Worm (Caenorhabditis elegans): ENCODE measurements around the gene sri-32.

The sri-32 gene

ce11 chrII:3113934-3114333 is 40.3 kb downstream of the sri-32 start, which contains the start of gene clec-123:
TSS of gene clec-123 (plus strand) at chrII:3114234.
- TF ChIP-seq Y56A3A.18 (GFP tag; IDR thresholded peaks at IDR 0.05) (no peak), aptf-3 (GFP tag; IDR thresholded peaks at IDR 0.05) (no peak), fkh-3 (tag; optimal IDR thresholded peaks at IDR 0.05) (no peak), nhr-27 (tag; optimal IDR thresholded peaks at IDR 0.05) (no peak), F55B11.4 (tag; optimal IDR thresholded peaks at IDR 0.05; ENCODE audit: borderline replicate concordance, insufficient read depth) (no peak), hlh-12 (tag; optimal IDR thresholded peaks at IDR 0.05) (no peak), sdz-38 (tag; optimal IDR thresholded peaks at IDR 0.05) (no peak), nhr-80 (tag; optimal IDR thresholded peaks at IDR 0.05) (no peak), Y95B8A.8 (GFP tag; IDR thresholded peaks at IDR 0.05) (no peak), ZK185.1 (tag; optimal IDR thresholded peaks at IDR 0.05; ENCODE audit: poor library complexity, severe bottlenecking) (no peak), snpc-4 (GFP tag; optimal IDR thresholded peaks at IDR 0.05) (no peak), snpc-4 (tag; optimal IDR thresholded peaks at IDR 0.05) (no peak), cebp-1 (GFP tag; IDR thresholded peaks at IDR 0.05) (no peak), cebp-1 (tag; optimal IDR thresholded peaks at IDR 0.05) (no peak), attf-6 (GFP tag; IDR thresholded peaks at IDR 0.05) (no peak)

- TF ChIP-seq F10E7.11 (tag; optimal IDR thresholded peaks at IDR 0.05), result no peak
- TF ChIP-seq ztf-22 (GFP tag; optimal IDR thresholded peaks at IDR 0.05), result no peak
- no peak for TF ChIP-seq ekl-4 (GFP tag; IDR thresholded peaks at IDR 0.05)
- TF ChIP-seq rec-8 (tag; optimal IDR thresholded peaks at IDR 0.05), result no peak
- TF ChIP-seq C06A6.2 (GFP tag; conservative IDR thresholded peaks at IDR 0.05), result no peak
- TF ChIP-seq ztf-25 (GFP tag; IDR thresholded peaks at IDR 0.05), result no peak
- no peak for TF ChIP-seq F37B4.10 (GFP tag; IDR thresholded peaks at IDR 0.05)
- no peak for TF ChIP-seq Y53F4B.3 (GFP tag; IDR thresholded peaks at IDR 0.05)
- peak; percentile 40; the same call in 1 of the 2 replicates for TF ChIP-seq mcd-1 (GFP tag; IDR thresholded peaks at IDR 0.05)
- peak; percentile 84 for TF ChIP-seq snpc-1.1 (tag; optimal IDR thresholded peaks at IDR 0.05; ENCODE audit: insufficient read depth)
- TF ChIP-seq egrh-3 (GFP tag; IDR thresholded peaks at IDR 0.05), result peak; percentile 69; the same call in 1 of the 2 replicates
- 0 out of 2 replicates have a peak, but pooled peaks have one; percentile 35 for TF ChIP-seq ztf-28 (GFP tag; IDR thresholded peaks at IDR 0.05)
- no peak for TF ChIP-seq mel-28 (tag; optimal IDR thresholded peaks at IDR 0.05; ENCODE audit: borderline replicate concordance)
- no peak for TF ChIP-seq athp-1 (tag; optimal IDR thresholded peaks at IDR 0.05)
- TF ChIP-seq unc-62 (GFP tag; optimal IDR thresholded peaks at IDR 0.05), result no peak
- TF ChIP-seq nhr-179 (tag; optimal IDR thresholded peaks at IDR 0.05), result peak; percentile 18
- TF ChIP-seq repo-1 (tag; optimal IDR thresholded peaks at IDR 0.05), result no peak
- TF ChIP-seq pha-4 (tag; optimal IDR thresholded peaks at IDR 0.05), result no peak
- no peak for TF ChIP-seq F39B2.1 (GFP tag; IDR thresholded peaks at IDR 0.05)
- TF ChIP-seq snpc-4 (GFP tag; optimal IDR thresholded peaks at IDR 0.05), result peak; percentile 81
- peak; percentile 35 to 94 (median 86) for TF ChIP-seq snpc-4 (tag; optimal IDR thresholded peaks at IDR 0.05)
- no peak for TF ChIP-seq ztf-18 (tag; optimal IDR thresholded peaks at IDR 0.05)
- no peak for TF ChIP-seq K12H6.12 (tag; optimal IDR thresholded peaks at IDR 0.05)
- TF ChIP-seq lin-26 (GFP tag; IDR thresholded peaks at IDR 0.05), result no peak
- no peak for TF ChIP-seq let-526 (GFP tag; IDR thresholded peaks at IDR 0.05)
- TF ChIP-seq rpc-1 (optimal IDR thresholded peaks at IDR 0.05), result no peak
- no peak for TF ChIP-seq rpc-1 (tag; optimal IDR thresholded peaks at IDR 0.05)
- TF ChIP-seq Y56A3A.18 (GFP tag; IDR thresholded peaks at IDR 0.05), result no peak
- no peak for TF ChIP-seq ceh-91 (GFP tag; IDR thresholded peaks at IDR 0.05)
- no peak for TF ChIP-seq hsf-1 (GFP tag; IDR thresholded peaks at IDR 0.05)
- no peak for TF ChIP-seq zim-3 (tag; optimal IDR thresholded peaks at IDR 0.05)
- peak; percentile 32 for TF ChIP-seq snpc-3.4 (tag; optimal IDR thresholded peaks at IDR 0.05)
- TF ChIP-seq F57A8.1 (GFP tag; optimal IDR thresholded peaks at IDR 0.05), result no peak
- TF ChIP-seq hmg-1.2 (GFP tag; IDR thresholded peaks at IDR 0.05), result peak; percentile 60
- no peak for TF ChIP-seq dpff-1 (tag; optimal IDR thresholded peaks at IDR 0.05)
- TF ChIP-seq dox-1 (GFP tag; IDR thresholded peaks at IDR 0.05), result 0 out of 2 replicates have a peak, but pooled peaks have one; percentile 23
- TF ChIP-seq nhr-90 (tag; optimal IDR thresholded peaks at IDR 0.05), result no peak
Observed at ce11 chrII:3113289-3113688, 41.0 kb downstream of the sri-32 start.

Data from whole organism, young adult.